Worm (Caenorhabditis elegans): ENCODE results near the gene spp-19.

spp-19 gene

DNA sequence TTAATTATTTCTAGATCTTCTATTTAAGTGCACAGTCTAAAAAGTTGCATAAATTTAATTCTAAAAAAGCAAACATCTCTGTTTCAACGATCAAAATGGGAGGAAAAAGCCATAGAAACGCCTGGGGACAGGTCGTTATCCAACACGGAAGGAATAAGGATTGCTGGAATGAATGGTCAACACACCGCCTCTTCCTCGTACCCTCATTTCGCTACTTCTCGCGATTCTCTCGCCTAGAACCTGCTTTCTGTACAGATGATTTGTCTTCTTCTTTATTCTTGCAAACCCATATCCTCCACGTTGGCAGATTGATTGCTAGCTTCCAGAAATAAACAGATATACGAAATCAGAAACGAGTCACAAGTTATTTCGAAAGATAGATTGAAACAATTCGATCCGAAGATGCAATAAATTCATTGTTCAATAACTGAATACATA, 46.6 kb downstream of the spp-19 start, which contains the start of gene dpy-11 (continued):
- no peak for TF ChIP-seq aly-2 (tag; optimal IDR thresholded peaks at IDR 0.05)
- peak; percentile 79 for TF ChIP-seq hlh-11 (tag; optimal IDR thresholded peaks at IDR 0.05)
- TF ChIP-seq madf-9 (GFP tag; conservative IDR thresholded peaks at IDR 0.05): peak; percentile 59; the same call in 1 of the 2 replicates
- no peak for TF ChIP-seq dmd-9 (GFP tag; IDR thresholded peaks at IDR 0.05)
- TF ChIP-seq dmd-6 (GFP tag; IDR thresholded peaks at IDR 0.05): peak; percentile 45
- no peak for TF ChIP-seq ceh-32 (tag; optimal IDR thresholded peaks at IDR 0.05; ENCODE audit: poor library complexity)
- TF ChIP-seq hmg-1.1 (GFP tag; IDR thresholded peaks at IDR 0.05): peak; percentile 45
- TF ChIP-seq nhr-77 (tag; optimal IDR thresholded peaks at IDR 0.05): peak; percentile 39
- TF ChIP-seq lin-1 (GFP tag; IDR thresholded peaks at IDR 0.05): 0 out of 2 replicates have a peak, but pooled peaks have one; percentile 15
- peak; percentile 45; the same call in 1 of the 2 replicates for TF ChIP-seq snpc-1.2 (GFP tag; IDR thresholded peaks at IDR 0.05)
- TF ChIP-seq jun-1 (tag; optimal IDR thresholded peaks at IDR 0.05): no peak
- TF ChIP-seq mdl-1 (tag; optimal IDR thresholded peaks at IDR 0.05): peak in 1 of 2 experiments; percentile 48
- no peak for TF ChIP-seq Y5F2A.4 (GFP tag; optimal IDR thresholded peaks at IDR 0.05)
- TF ChIP-seq R02D3.7 (tag; optimal IDR thresholded peaks at IDR 0.05): no peak
- no peak for TF ChIP-seq ceh-28 (tag; optimal IDR thresholded peaks at IDR 0.05)
- peak; percentile 37 for TF ChIP-seq T20F7.1 (GFP tag; optimal IDR thresholded peaks at IDR 0.05)
- TF ChIP-seq lir-3 (tag; optimal IDR thresholded peaks at IDR 0.05): no peak
- peak; percentile 81 for TF ChIP-seq mep-1 (tag; optimal IDR thresholded peaks at IDR 0.05)
- peak; percentile 81 for TF ChIP-seq T26A8.4 (GFP tag; IDR thresholded peaks at IDR 0.05)
- TF ChIP-seq madf-5 (GFP tag; IDR thresholded peaks at IDR 0.05): no peak
- TF ChIP-seq unc-39 (tag; optimal IDR thresholded peaks at IDR 0.05): no peak
- TF ChIP-seq saeg-2 (GFP tag; IDR thresholded peaks at IDR 0.05): no peak
- no peak for TF ChIP-seq nhr-237 (tag; optimal IDR thresholded peaks at IDR 0.05)
- TF ChIP-seq mes-2 (tag; optimal IDR thresholded peaks at IDR 0.05; ENCODE audit: poor library complexity, severe bottlenecking): peak; percentile 55
- TF ChIP-seq vab-7 (GFP tag; IDR thresholded peaks at IDR 0.05): no peak
- TF ChIP-seq pha-4 (GFP tag; IDR thresholded peaks at IDR 0.05): no peak
- TF ChIP-seq pha-4 (tag; optimal IDR thresholded peaks at IDR 0.05): no peak
- no peak for TF ChIP-seq zip-11 (GFP tag; IDR thresholded peaks at IDR 0.05)
- peak; percentile 93 for TF ChIP-seq zfp-3 (GFP tag; conservative IDR thresholded peaks at IDR 0.05)
- TF ChIP-seq ama-1 (optimal IDR thresholded peaks at IDR 0.05): peak; percentile 98
- TF ChIP-seq mxl-2 (GFP tag; conservative IDR thresholded peaks at IDR 0.05): 0 out of 2 replicates have a peak, but pooled peaks have one; percentile 7
- TF ChIP-seq fos-1 (tag; optimal IDR thresholded peaks at IDR 0.05): no peak
- TF ChIP-seq zag-1 (tag; optimal IDR thresholded peaks at IDR 0.05): no peak
- TF ChIP-seq lin-15B (tag; optimal IDR thresholded peaks at IDR 0.05): no peak
- TF ChIP-seq fkh-10 (GFP tag; optimal IDR thresholded peaks at IDR 0.05): no peak
- TF ChIP-seq nhr-111 (GFP tag; optimal IDR thresholded peaks at IDR 0.05): no peak
- TF ChIP-seq mxl-3 (GFP tag; optimal IDR thresholded peaks at IDR 0.05): peak; percentile 75
- TF ChIP-seq rbr-2 (tag; optimal IDR thresholded peaks at IDR 0.05): no peak
- TF ChIP-seq mdt-29 (GFP tag; IDR thresholded peaks at IDR 0.05): peak; percentile 49; the same call in 1 of the 2 replicates
- TF ChIP-seq lim-7 (GFP tag; IDR thresholded peaks at IDR 0.05): 0 out of 2 replicates have a peak, but pooled peaks have one; percentile 18
- peak; percentile 57 for TF ChIP-seq dve-1 (tag; optimal IDR thresholded peaks at IDR 0.05; ENCODE audit: insufficient read depth)
- peak in 1 of 2 experiments; percentile 30 for TF ChIP-seq daf-16 (GFP tag; optimal IDR thresholded peaks at IDR 0.05)
- peak; percentile 21 for TF ChIP-seq daf-16 (tag; optimal IDR thresholded peaks at IDR 0.05)
- no peak for TF ChIP-seq D1046.2 (GFP tag; IDR thresholded peaks at IDR 0.05)
- peak in 1 of 2 experiments; percentile 20 for TF ChIP-seq hif-1 (tag; optimal IDR thresholded peaks at IDR 0.05)
- peak; percentile 29 for TF ChIP-seq nhr-102 (tag; optimal IDR thresholded peaks at IDR 0.05)
- peak; percentile 55 for TF ChIP-seq nhr-25 (tag; optimal IDR thresholded peaks at IDR 0.05; ENCODE audit: borderline replicate concordance, insufficient read depth)
- 0 out of 2 replicates have a peak, but pooled peaks have one; percentile 36 for TF ChIP-seq ctbp-1 (GFP tag; IDR thresholded peaks at IDR 0.05)
- no peak for TF ChIP-seq unc-62 (GFP tag; optimal IDR thresholded peaks at IDR 0.05 in 1 of 2)
- no peak for TF ChIP-seq unc-62 (tag; optimal IDR thresholded peaks at IDR 0.05)
- peak; percentile 98 for TF ChIP-seq aha-1 (tag)

Data from whole organism, L4 larva.